Fruit fly (Drosophila melanogaster) whole organism, embryonic: ENCODE results near the gene CG14253.

Experiments
- Abd-B ChIP-seq: fragments of 200-800 bp; sonication (Bioruptor generic); optimal IDR thresholded peaks from 2 replicates; lab custom pipeline; 2018; ENCODE audit warnings: missing biosample characterization, mild to moderate bottlenecking, missing genetic modification characterization, moderate library complexity
- Atf6 ChIP-seq: fragments of 200-800 bp; sonication (Bioruptor generic); IDR thresholded peaks from 2 replicates; pipeline ENCODE4 v1.3.6; 2022; ENCODE audit warnings: missing biosample characterization, missing genetic modification characterization
- Awh ChIP-seq: fragments of 200-800 bp; sonication (Bioruptor generic); IDR thresholded peaks from 2 replicates; pipeline ENCODE4, ENCODE4 v1.3.6; 2022; ENCODE audit warnings: missing biosample characterization, missing genetic modification characterization
- B-H1 ChIP-seq: fragments of 200-800 bp; sonication (Bioruptor generic); IDR thresholded peaks from 3 replicates; pipeline ENCODE4 v1.3.6; 2022; ENCODE audit warnings: missing biosample characterization, missing genetic modification characterization
- CG10274 ChIP-seq: fragments of 200-800 bp; sonication (Bioruptor generic); optimal IDR thresholded peaks from 3 replicates; lab custom pipeline; 2017; ENCODE audit warnings: missing biosample characterization, mild to moderate bottlenecking, missing genetic modification characterization
- CG10321 ChIP-seq: fragments of 200-800 bp; sonication (Bioruptor generic); IDR thresholded peaks from 2 replicates; pipeline ENCODE4 v1.3.6; 2022; ENCODE audit warnings: missing biosample characterization, missing genetic modification characterization
- CG10979 ChIP-seq: fragments of 200-800 bp; sonication (Bioruptor generic); optimal IDR thresholded peaks from 2 replicates; lab custom pipeline; 2018; ENCODE audit warnings: missing biosample characterization, mild to moderate bottlenecking, missing genetic modification characterization, moderate library complexity
- CG12299 ChIP-seq: fragments of 200-800 bp; sonication (Bioruptor generic); optimal IDR thresholded peaks from 2 replicates; lab custom pipeline; 2018; ENCODE audit warnings: missing biosample characterization, mild to moderate bottlenecking, missing genetic modification characterization
- CG13775 ChIP-seq: fragments of 200-800 bp; sonication (Bioruptor generic); optimal IDR thresholded peaks from 3 replicates; lab custom pipeline; 2017; ENCODE audit warnings: missing biosample characterization, mild to moderate bottlenecking, missing genetic modification characterization
- CG14441 ChIP-seq: fragments of 200-800 bp; sonication (Bioruptor generic); IDR thresholded peaks from 2 replicates; pipeline ENCODE4 v1.3.6; 2022; ENCODE audit warnings: missing biosample characterization, missing genetic modification characterization
- CG15479 ChIP-seq: fragments of 200-800 bp; sonication (Bioruptor generic); optimal IDR thresholded peaks from 3 replicates; lab custom pipeline; 2019; ENCODE audit warnings: missing biosample characterization, mild to moderate bottlenecking, missing genetic modification characterization, moderate library complexity
- CG17359 ChIP-seq: fragments of 200-800 bp; sonication (Bioruptor generic); optimal IDR thresholded peaks from 3 replicates; lab custom pipeline; 2018; ENCODE audit warnings: missing biosample characterization, mild to moderate bottlenecking, missing genetic modification characterization, moderate library complexity
- CG17612 ChIP-seq: fragments of 200-800 bp; sonication (Bioruptor generic); IDR thresholded peaks from 2 replicates; pipeline ENCODE4 v1.3.6; 2022; ENCODE audit warnings: missing biosample characterization, missing genetic modification characterization
- CG18476 ChIP-seq: fragments of 200-800 bp; sonication (Bioruptor generic); optimal IDR thresholded peaks from 2 replicates; lab custom pipeline; 2016; ENCODE audit warnings: missing biosample characterization, mild to moderate bottlenecking, missing genetic modification characterization
- CG30403 ChIP-seq: fragments of 200-800 bp; sonication (Bioruptor generic); optimal IDR thresholded peaks from 3 replicates; lab custom pipeline; 2016; ENCODE audit warnings: missing biosample characterization, missing genetic modification characterization
- CG6175 ChIP-seq: fragments of 200-800 bp; sonication (Bioruptor generic); IDR thresholded peaks from 3 replicates; pipeline ENCODE4 v1.3.6; 2022; ENCODE audit warnings: missing biosample characterization, missing genetic modification characterization
- CG7372 ChIP-seq: fragments of 200-800 bp; sonication (Bioruptor generic); IDR thresholded peaks from 2 replicates; pipeline ENCODE4 v1.3.6; 2022; ENCODE audit warnings: missing biosample characterization, missing genetic modification characterization
- CG7786 ChIP-seq: fragments of 200-800 bp; sonication (Bioruptor generic); optimal IDR thresholded peaks from 2 replicates; lab custom pipeline; 2016; ENCODE audit warnings: missing biosample characterization, missing genetic modification characterization
- CG7928 ChIP-seq: fragments of 200-800 bp; sonication (Bioruptor generic); optimal IDR thresholded peaks from 2 replicates; lab custom pipeline; 2017; ENCODE audit warnings: missing biosample characterization, mild to moderate bottlenecking, missing genetic modification characterization
- CG7963 ChIP-seq: fragments of 200-800 bp; sonication (Bioruptor generic); IDR thresholded peaks from 3 replicates; pipeline ENCODE4 v1.3.6; 2022; ENCODE audit warnings: missing biosample characterization, missing genetic modification characterization; ENCODE audit not compliant: partially characterized antibody
- CG8290 ChIP-seq, 3 experiments: fragments of 200-800 bp; sonication (Bioruptor generic); optimal IDR thresholded peaks; 2 replicates each; lab custom pipeline; 2016 to 2019; ENCODE audit warnings: missing biosample characterization in 3 of 3, missing genetic modification characterization in 3 of 3, mild to moderate bottlenecking in 2 of 3, moderate library complexity in 1 of 3
- CG8924 ChIP-seq: fragments of 200-800 bp; optimal IDR thresholded peaks from 3 replicates; lab custom pipeline; 2019; ENCODE audit warnings: missing biosample characterization, mild to moderate bottlenecking, missing genetic modification characterization, moderate library complexity
- CG9876 ChIP-seq: fragments of 200-800 bp; sonication (Bioruptor generic); optimal IDR thresholded peaks from 2 replicates; lab custom pipeline; 2016; ENCODE audit warnings: missing biosample characterization, missing genetic modification characterization
- Dfd ChIP-seq, 2 experiments: fragments of >200 bp; optimal IDR thresholded peaks; 2 replicates each; lab custom pipeline; 2017; ENCODE audit warnings: missing biosample characterization in 2 of 2, missing genetic modification characterization in 2 of 2
- Dip3 ChIP-seq: fragments of 200-800 bp; sonication (Bioruptor generic); optimal IDR thresholded peaks from 3 replicates; lab custom pipeline; 2016; ENCODE audit warnings: missing biosample characterization, missing genetic modification characterization
- Ets65A ChIP-seq: fragments of 200-800 bp; sonication (Bioruptor generic); peaks from one replicate; lab custom pipeline; 2016; ENCODE audit warnings: missing biosample characterization, missing genetic modification characterization
- Gug ChIP-seq: fragments of 200-800 bp; sonication (Bioruptor generic); IDR thresholded peaks from 4 replicates; pipeline ENCODE4 v1.3.6; 2022; ENCODE audit warnings: missing biosample characterization, missing genetic modification characterization
- Hand ChIP-seq: fragments of 200-800 bp; sonication (Bioruptor generic); optimal IDR thresholded peaks from 2 replicates; lab custom pipeline; 2017; ENCODE audit warnings: mild to moderate bottlenecking, missing biosample characterization, missing genetic modification reagents, missing genetic modification characterization
- MTF-1 ChIP-seq: fragments of 200-800 bp; sonication (Bioruptor generic); optimal IDR thresholded peaks from 2 replicates; lab custom pipeline; 2018; ENCODE audit warnings: missing biosample characterization, mild to moderate bottlenecking, missing genetic modification characterization, borderline replicate concordance
- Mrtf ChIP-seq: fragments of 200-800 bp; sonication (Bioruptor generic); IDR thresholded peaks from 3 replicates; pipeline ENCODE4 v1.3.6; 2022; ENCODE audit warnings: missing biosample characterization, missing genetic modification characterization
- Myb ChIP-seq: fragments of 200-800 bp; sonication (Bioruptor generic); optimal IDR thresholded peaks from 2 replicates; lab custom pipeline; 2016; ENCODE audit warnings: missing biosample characterization, missing genetic modification characterization
- Sin3A ChIP-seq: fragments of >200 bp; optimal IDR thresholded peaks from 2 replicates; lab custom pipeline; 2018
- bowl ChIP-seq: fragments of 200-800 bp; sonication (Bioruptor generic); IDR thresholded peaks from 2 replicates; pipeline ENCODE4 v1.3.6; 2022; ENCODE audit warnings: missing biosample characterization, missing genetic modification characterization
- chm ChIP-seq: fragments of 200-800 bp; sonication (Bioruptor generic); IDR thresholded peaks from 2 replicates; pipeline ENCODE4 v1.3.6; 2022; ENCODE audit warnings: missing biosample characterization, missing genetic modification characterization
- corto ChIP-seq: fragments of 200-800 bp; sonication (Bioruptor generic); optimal IDR thresholded peaks from 2 replicates; lab custom pipeline; 2016; ENCODE audit warnings: missing biosample characterization, mild to moderate bottlenecking, missing genetic modification characterization, moderate library complexity
- croc ChIP-seq: fragments of 200-800 bp; sonication (Bioruptor generic); conservative IDR thresholded peaks from 3 replicates; pipeline ENCODE4 v1.3.6; 2022; ENCODE audit warnings: missing biosample characterization, missing genetic modification characterization
- da ChIP-seq: fragments of 200-800 bp; sonication (Bioruptor generic); optimal IDR thresholded peaks from 2 replicates; lab custom pipeline; 2016; ENCODE audit warnings: missing biosample characterization, missing genetic modification characterization
- dan ChIP-seq: fragments of 200-800 bp; sonication (Bioruptor generic); IDR thresholded peaks from 2 replicates; pipeline ENCODE4 v1.3.6; 2022; ENCODE audit warnings: missing biosample characterization, missing genetic modification characterization
- danr ChIP-seq: fragments of 200-800 bp; sonication (Bioruptor generic); IDR thresholded peaks from 2 replicates; pipeline ENCODE4 v1.3.6; 2022; ENCODE audit warnings: missing biosample characterization, missing genetic modification characterization
- dm ChIP-seq: fragments of 200-800 bp; sonication (Bioruptor generic); optimal IDR thresholded peaks from 3 replicates; lab custom pipeline; 2016; ENCODE audit warnings: missing biosample characterization, missing genetic modification characterization
- nerfin-1 ChIP-seq: fragments of 200-800 bp; sonication (Bioruptor generic); optimal IDR thresholded peaks from 3 replicates; lab custom pipeline; 2019; ENCODE audit warnings: missing biosample characterization, mild to moderate bottlenecking, missing genetic modification characterization, moderate library complexity
- org-1 ChIP-seq: fragments of 200-800 bp; sonication (Bioruptor generic); optimal IDR thresholded peaks from 2 replicates; lab custom pipeline; 2017; ENCODE audit warnings: missing biosample characterization, missing genetic modification characterization
- pfk ChIP-seq: fragments of 200-800 bp; sonication (Bioruptor generic); optimal IDR thresholded peaks from 2 replicates; lab custom pipeline; 2018; ENCODE audit warnings: missing biosample characterization, mild to moderate bottlenecking, missing genetic modification characterization, moderate library complexity
- phol ChIP-seq: fragments of 200-800 bp; sonication (Bioruptor generic); optimal IDR thresholded peaks from 3 replicates; lab custom pipeline; 2018; ENCODE audit warnings: missing biosample characterization, mild to moderate bottlenecking, missing genetic modification characterization, moderate library complexity
- sd ChIP-seq: fragments of 200-800 bp; sonication (Bioruptor generic); optimal IDR thresholded peaks from 3 replicates; lab custom pipeline; 2018; ENCODE audit warnings: missing biosample characterization, mild to moderate bottlenecking, missing genetic modification characterization, moderate library complexity
- sr ChIP-seq: fragments of 200-800 bp; sonication (Bioruptor generic); IDR thresholded peaks from 3 replicates; pipeline ENCODE4 v1.3.6; 2022; ENCODE audit warnings: missing biosample characterization, missing genetic modification characterization
- ssp ChIP-seq: fragments of 200-800 bp; sonication (Bioruptor generic); IDR thresholded peaks from 2 replicates; pipeline ENCODE4 v1.3.6; 2022; ENCODE audit warnings: missing biosample characterization, missing genetic modification characterization
- tna ChIP-seq: fragments of 200-800 bp; sonication (Bioruptor generic); IDR thresholded peaks from 2 replicates; pipeline ENCODE4 v1.3.6; 2022; ENCODE audit warnings: missing biosample characterization, missing genetic modification characterization; ENCODE audit not compliant: partially characterized antibody
- tx ChIP-seq: fragments of 200-800 bp; sonication (Bioruptor generic); optimal IDR thresholded peaks from 2 replicates; lab custom pipeline; 2016; ENCODE audit warnings: missing biosample characterization, missing genetic modification characterization
- wor ChIP-seq: fragments of 200-800 bp; sonication (Bioruptor generic); IDR thresholded peaks from 2 replicates; pipeline ENCODE4 v1.3.6; 2022; ENCODE audit warnings: missing biosample characterization, missing genetic modification characterization

The CG14253 gene

DNA sequence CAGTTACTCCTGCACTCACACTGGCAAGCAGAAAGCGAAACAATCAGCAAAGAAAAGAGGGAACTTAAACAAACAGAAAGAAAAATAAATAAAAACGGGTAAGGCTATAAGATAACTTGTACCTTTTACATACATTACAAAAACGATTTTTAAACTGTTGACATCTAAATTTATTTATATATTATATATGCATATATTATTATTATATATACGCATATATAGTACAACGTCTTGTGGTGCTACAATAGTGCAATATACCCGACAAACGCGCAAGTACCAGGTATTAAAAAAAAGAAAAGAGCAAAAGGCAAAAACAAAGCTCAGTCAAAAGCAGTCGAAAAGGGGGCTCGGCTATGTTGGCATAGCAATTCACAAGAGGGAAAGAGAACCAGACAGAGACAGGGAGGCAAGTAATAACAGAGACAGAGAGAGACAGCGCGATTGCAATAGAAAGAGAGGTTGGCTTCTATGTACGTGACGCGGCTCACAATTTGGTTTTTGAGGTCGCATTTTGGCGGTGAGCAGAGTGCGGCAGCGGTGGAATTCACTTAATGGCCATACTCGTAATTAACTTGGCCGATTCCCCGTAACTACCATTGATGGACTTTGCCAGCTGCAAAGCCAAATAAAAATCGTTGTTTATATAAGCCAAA is 24.2 kb upstream of the CG14253 start (continued):
- peak; percentile 32 for TF ChIP-seq CG18476 (GFP tag; lab: Kevin White, UChicago)
- no peak for TF ChIP-seq dan (GFP tag; lab: Robert Waterston, UW)
- peak; percentile 77 for TF ChIP-seq CG10979
- no peak for TF ChIP-seq Myb (GFP tag; lab: Kevin White, UChicago)
- TF ChIP-seq Gug (GFP tag; lab: Robert Waterston, UW), result peak; percentile 77
- TF ChIP-seq Abd-B (GFP tag; lab: Kevin White, UChicago), result peak; percentile 62
- peak; percentile 85 for TF ChIP-seq B-H1 (GFP tag; lab: Robert Waterston, UW)
- TF ChIP-seq tx, result no peak
- peak; percentile 55 for TF ChIP-seq CG30403 (GFP tag; lab: Kevin White, UChicago)
- peak; percentile 26 for TF ChIP-seq CG10274 (GFP tag; lab: Kevin White, UChicago)
- peak; percentile 35; the same call in 1 of the 3 replicates for TF ChIP-seq CG6175
- no peak for TF ChIP-seq tna (GFP tag; lab: Robert Waterston, UW)
- TF ChIP-seq sd (tag; lab: Kevin White, UChicago), result peak; percentile 92
- peak; percentile 40; the same call in 2 of the 3 replicates for TF ChIP-seq sr
- TF ChIP-seq corto, result peak; percentile 80
- peak; percentile 61; the same call in 1 of the 2 replicates for TF ChIP-seq Atf6 (GFP tag; lab: Robert Waterston, UW)
- no peak for TF ChIP-seq CG15479 (GFP tag; lab: Kevin White, UChicago)
- TF ChIP-seq CG7963, result no peak
- peak; percentile 74 for TF ChIP-seq croc (GFP tag; lab: Robert Waterston, UW)
- TF ChIP-seq danr (GFP tag; lab: Robert Waterston, UW), result no peak
- peak; percentile 60 for TF ChIP-seq CG7372 (GFP tag; lab: Robert Waterston, UW)
- TF ChIP-seq Hand (GFP tag; lab: Kevin White, UChicago), result no peak
- no peak for TF ChIP-seq CG17612 (GFP tag; lab: Robert Waterston, UW)
- TF ChIP-seq MTF-1 (GFP tag; lab: Kevin White, UChicago), result peak; percentile 25
- no peak for TF ChIP-seq Dfd (GFP tag; optimal IDR thresholded peaks at IDR 0.05; lab: Kevin White, UChicago)
- TF ChIP-seq Ets65A (GFP tag; lab: Kevin White, UChicago), result peak; percentile 82
- peak; percentile 5 for TF ChIP-seq Dip3 (GFP tag; lab: Kevin White, UChicago)
- no peak for TF ChIP-seq chm
- peak; percentile 8 for TF ChIP-seq CG7928
- TF ChIP-seq nerfin-1 (tag; lab: Kevin White, UChicago), result peak; percentile 2
- peak; percentile 87 for TF ChIP-seq CG10321
- no peak for TF ChIP-seq CG7786 (GFP tag; lab: Kevin White, UChicago)
- peak; percentile 6 for TF ChIP-seq org-1 (GFP tag; lab: Kevin White, UChicago)
- peak; percentile 84 for TF ChIP-seq CG14441 (GFP tag; lab: Robert Waterston, UW)
- peak; percentile 54 for TF ChIP-seq CG13775 (GFP tag; lab: Kevin White, UChicago)
- peak; percentile 86 for TF ChIP-seq CG8924 (tag; lab: Kevin White, UChicago)
- peak; percentile 80 for TF ChIP-seq wor (GFP tag; lab: Robert Waterston, UW)
- TF ChIP-seq CG12299, result no peak
- TF ChIP-seq CG9876 (GFP tag; lab: Kevin White, UChicago), result no peak
- TF ChIP-seq CG8290 (GFP tag; optimal IDR thresholded peaks at IDR 0.05; lab: Kevin White, UChicago), result peak; percentile 42
- peak; percentile 42 to 45 for TF ChIP-seq CG8290 (tag; optimal IDR thresholded peaks at IDR 0.05; lab: Kevin White, UChicago)
- TF ChIP-seq da, result no peak
- TF ChIP-seq Mrtf (GFP tag; lab: Robert Waterston, UW), result peak; percentile 71; the same call in 2 of the 3 replicates
- peak; percentile 78 for TF ChIP-seq ssp (GFP tag; lab: Robert Waterston, UW)
- TF ChIP-seq pfk (GFP tag; lab: Kevin White, UChicago), result no peak
- peak; percentile 84 for TF ChIP-seq Awh (GFP tag; lab: Robert Waterston, UW)
- TF ChIP-seq dm (GFP tag; lab: Kevin White, UChicago), result no peak
- 0 out of 2 replicates have a peak, but pooled peaks have one; percentile 49 for TF ChIP-seq bowl (GFP tag; lab: Robert Waterston, UW)
- no peak for TF ChIP-seq Sin3A (lab: Kevin White, UChicago)
- peak; percentile 90 for TF ChIP-seq CG17359 (tag; lab: Kevin White, UChicago)
- TF ChIP-seq phol (tag; lab: Kevin White, UChicago), result peak; percentile 73
